Worm (Caenorhabditis elegans): Measurements from ENCODE around the gene C08B6.5.

The C08B6.5 gene

ce11 chrV:10105412-10105811, 12.2 kb upstream of the C08B6.5 start, which contains the start of gene C08B6.2:
TSS of gene C08B6.2 (plus strand) at chrV:10105712.
- TF ChIP-seq Y67H2A.10 (GFP tag; conservative IDR thresholded peaks at IDR 0.05) (no peak), chd-7 (tag; optimal IDR thresholded peaks at IDR 0.05) (no peak), Y56A3A.18 (GFP tag; IDR thresholded peaks at IDR 0.05) (no peak), tlf-1 (GFP tag; optimal IDR thresholded peaks at IDR 0.05) (no peak), dpl-1 (GFP tag; optimal IDR thresholded peaks at IDR 0.05) (no peak), lin-40 (tag; optimal IDR thresholded peaks at IDR 0.05) (no peak), ama-1 (optimal IDR thresholded peaks at IDR 0.05) (no peak), ama-1 (GFP tag; optimal IDR thresholded peaks at IDR 0.05) (no peak), T26A5.8 (tag; optimal IDR thresholded peaks at IDR 0.05) (no peak), ztf-3 (GFP tag; optimal IDR thresholded peaks at IDR 0.05) (no peak), F49E8.2 (tag; optimal IDR thresholded peaks at IDR 0.05; ENCODE audit: insufficient read depth) (no peak), F39B2.1 (GFP tag; IDR thresholded peaks at IDR 0.05) (no peak), attf-6 (GFP tag; IDR thresholded peaks at IDR 0.05) (no peak), bed-1 (GFP tag; IDR thresholded peaks at IDR 0.05) (no peak), dox-1 (GFP tag; IDR thresholded peaks at IDR 0.05) (no peak), him-1 (tag; optimal IDR thresholded peaks at IDR 0.05) (no peak), zfh-2 (GFP tag; conservative IDR thresholded peaks at IDR 0.05) (no peak)

ce11 chrV:10107309-10107708, 10.3 kb upstream of the C08B6.5 start, which contains the start of gene C08B6.11:
TSS of gene C08B6.11 (plus strand) at chrV:10107609.
- TF ChIP-seq B0261.1 (tag; optimal IDR thresholded peaks at IDR 0.05) (no peak), die-1 (tag; optimal IDR thresholded peaks at IDR 0.05) (no peak), zim-3 (tag; optimal IDR thresholded peaks at IDR 0.05) (no peak), nfya-2 (GFP tag; IDR thresholded peaks at IDR 0.05) (no peak), ztf-6 (GFP tag; IDR thresholded peaks at IDR 0.05) (no peak), F39B2.1 (GFP tag; IDR thresholded peaks at IDR 0.05) (no peak), madf-3 (GFP tag; IDR thresholded peaks at IDR 0.05) (no peak), cebp-1 (GFP tag; IDR thresholded peaks at IDR 0.05) (no peak), cebp-1 (tag; optimal IDR thresholded peaks at IDR 0.05) (no peak), K11D2.4 (GFP tag; IDR thresholded peaks at IDR 0.05) (no peak), ama-1 (optimal IDR thresholded peaks at IDR 0.05) (no peak), ama-1 (GFP tag; optimal IDR thresholded peaks at IDR 0.05) (no peak)

ce11 chrV:10111129-10111528, 6.4 kb upstream of the C08B6.5 start:
- TF ChIP-seq madf-8 (GFP tag; conservative IDR thresholded peaks at IDR 0.05) (no peak), Y56A3A.18 (GFP tag; IDR thresholded peaks at IDR 0.05) (no peak), hlh-12 (tag; optimal IDR thresholded peaks at IDR 0.05) (no peak), madf-10 (tag; optimal IDR thresholded peaks at IDR 0.05) (no peak), rcor-1 (GFP tag; IDR thresholded peaks at IDR 0.05) (no peak), somi-1 (GFP tag; optimal IDR thresholded peaks at IDR 0.05) (no peak), Y67H2A.10 (GFP tag; conservative IDR thresholded peaks at IDR 0.05) (no peak), lir-1 (GFP tag; conservative IDR thresholded peaks at IDR 0.05) (no peak), nhr-80 (tag; optimal IDR thresholded peaks at IDR 0.05) (no peak), lag-1 (GFP tag; IDR thresholded peaks at IDR 0.05) (no peak), C17E4.6 (GFP tag; IDR thresholded peaks at IDR 0.05) (no peak), attf-3 (GFP tag; conservative IDR thresholded peaks at IDR 0.05) (no peak), F57C9.4 (tag; optimal IDR thresholded peaks at IDR 0.05) (no peak), bed-2 (GFP tag; IDR thresholded peaks at IDR 0.05) (no peak), Y53G8AR.9 (GFP tag; conservative IDR thresholded peaks at IDR 0.05) (no peak), tlf-1 (GFP tag; optimal IDR thresholded peaks at IDR 0.05) (no peak)
